Worm (Caenorhabditis elegans) whole organism, L1 larva: ENCODE data around the gene bar-1.

ENCODE experiments used
- fos-1 ChIP-seq: fragments of 150-350 bp; optimal IDR thresholded peaks from 2 replicates; lab custom pipeline; 2014; ENCODE audit warnings: missing biosample characterization, missing genetic modification characterization
- xbp-1 ChIP-seq: sonication (generic microtip); optimal IDR thresholded peaks from 2 replicates; lab custom pipeline; 2016; ENCODE audit warnings: missing genetic modification characterization, missing compliant biosample characterization

DNA sequence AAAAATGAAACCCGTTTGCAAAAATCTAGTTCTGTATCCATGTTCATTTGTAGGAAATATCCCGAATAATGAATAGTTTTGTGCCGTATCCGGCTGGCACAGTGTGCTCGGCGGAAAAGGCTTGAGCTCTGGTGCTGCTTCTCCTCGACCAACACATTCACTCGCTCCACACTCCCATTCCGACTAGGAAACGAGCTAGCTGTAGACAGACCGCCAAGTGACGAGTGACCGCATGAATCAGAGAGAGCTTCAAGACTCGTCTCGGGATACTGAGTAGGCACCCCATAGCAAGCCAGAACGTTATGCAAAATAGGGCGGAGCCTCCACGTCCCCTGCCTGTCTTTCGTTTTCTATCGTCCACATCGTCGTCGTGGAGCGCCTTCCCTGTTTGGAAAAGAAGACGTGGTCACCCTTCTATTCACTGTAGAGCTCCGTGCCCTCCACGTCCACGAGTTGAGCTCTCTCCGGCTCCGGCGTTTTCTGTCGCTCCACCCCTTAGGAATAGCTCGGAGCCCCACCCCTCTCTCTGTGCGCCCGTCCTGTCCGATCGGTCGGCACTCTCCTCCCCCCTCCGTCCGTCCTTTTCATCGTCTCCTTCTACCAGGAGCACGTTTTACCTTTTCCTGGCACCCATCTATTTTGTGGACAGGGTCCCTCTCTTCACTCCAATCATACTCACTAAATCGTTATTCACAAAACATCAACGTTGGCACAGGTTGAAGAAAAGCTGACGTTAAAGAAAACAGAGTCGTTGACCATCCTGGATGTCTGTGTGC, 47.5 kb upstream of the bar-1 start, which contains the start of gene syd-9:
- TF ChIP-seq fos-1 (tag; lab: Kevin White, UChicago) (no peak), xbp-1 (tag; lab: Kevin White, UChicago) (no peak)
